In genomic region chrIII:304564-304963, ce11 we compare ENCODE assay signal across 4 worm cellular contexts.
A peak's percentile ranks its signal among the peaks of the same experiment; 100 is the strongest.
TF ChIP-seq lines count a peak whose summit lies in the region.

No protein-coding gene starts in this region.

TF ChIP-seq in whole organism, L4 larva, 104 proteins besides CTCF, POLR2A, EP300 and RAD21:
- no peak for TF ChIP-seq unc-130 (GFP tag; optimal IDR thresholded peaks at IDR 0.05; lab: Kevin White, UChicago)
- no peak for TF ChIP-seq egl-43 (GFP tag; IDR thresholded peaks at IDR 0.05; lab: Robert Waterston, UW)
- TF ChIP-seq rbr-2 (tag; optimal IDR thresholded peaks at IDR 0.05; lab: Kevin White, UChicago) = no peak
- TF ChIP-seq F49E8.2 (tag; optimal IDR thresholded peaks at IDR 0.05; lab: Kevin White, UChicago; ENCODE audit: borderline replicate concordance) = no peak
- TF ChIP-seq aha-1 (tag; lab: Kevin White, UChicago) = peak; percentile 19
- TF ChIP-seq zip-11 (GFP tag; IDR thresholded peaks at IDR 0.05; lab: Robert Waterston, UW) = no peak
- TF ChIP-seq madf-5 (GFP tag; IDR thresholded peaks at IDR 0.05; lab: Robert Waterston, UW) = no peak
- TF ChIP-seq nhr-111 (GFP tag; optimal IDR thresholded peaks at IDR 0.05; lab: Kevin White, UChicago) = no peak

TF ChIP-seq in whole organism, midembryonic, 9 proteins besides CTCF, POLR2A, EP300 and RAD21:
- 0 out of 2 replicates have a peak, but pooled peaks have one; percentile 24 for TF ChIP-seq flt-1 (GFP tag; IDR thresholded peaks at IDR 0.05; lab: Robert Waterston, UW)
- no peak for TF ChIP-seq ztf-23 (GFP tag; IDR thresholded peaks at IDR 0.05; lab: Robert Waterston, UW)
- no peak for TF ChIP-seq T22C8.4 (GFP tag; IDR thresholded peaks at IDR 0.05; lab: Robert Waterston, UW)
- no peak for TF ChIP-seq cog-1 (tag; optimal IDR thresholded peaks at IDR 0.05; lab: Kevin White, UChicago)

TF ChIP-seq in whole organism, mixed stage, embryonic, 35 proteins besides CTCF, POLR2A, EP300 and RAD21:
- TF ChIP-seq nhr-2 (tag; optimal IDR thresholded peaks at IDR 0.05; lab: Kevin White, UChicago) (peak; percentile 94), ceh-39 (tag; optimal IDR thresholded peaks at IDR 0.05; lab: Kevin White, UChicago) (no peak)

TF ChIP-seq in whole organism, young adult, 124 proteins besides CTCF, POLR2A, EP300 and RAD21:
- TF ChIP-seq hmg-1.2 (GFP tag; IDR thresholded peaks at IDR 0.05; lab: Robert Waterston, UW) = peak; percentile 56; the same call in 1 of the 2 replicates
- TF ChIP-seq ama-1 (optimal IDR thresholded peaks at IDR 0.05; lab: Kevin White, UChicago) = no peak
- TF ChIP-seq ama-1 (GFP tag; optimal IDR thresholded peaks at IDR 0.05; lab: Kevin White, UChicago) = no peak
